Worm (Caenorhabditis elegans): ENCODE data around the gene uso-1.

Gene uso-1

DNA sequence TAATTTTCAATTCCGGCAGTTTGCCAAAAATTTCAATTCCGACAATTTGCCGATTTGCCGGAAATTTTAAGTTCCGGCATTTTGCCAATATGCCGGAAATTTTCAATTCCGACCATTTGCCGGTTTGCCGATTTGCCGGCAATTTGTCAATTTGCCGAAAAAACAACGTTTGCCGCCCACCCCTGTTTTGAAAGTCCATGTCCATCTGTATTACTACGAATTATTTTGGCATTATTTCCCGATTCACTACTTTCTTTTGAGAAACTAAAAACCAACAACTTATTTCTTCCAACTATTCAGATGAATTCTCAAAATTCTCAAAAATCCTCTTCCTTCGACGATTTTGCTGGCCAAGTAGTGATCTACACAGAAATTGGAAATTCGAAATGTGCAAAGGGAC is 37.7 kb upstream of the uso-1 start, which contains the start of gene Y45F10A.7:
TSS of gene Y45F10A.7 (plus strand) at position 301 of the 400 bp plus-strand sequence.
- TF ChIP-seq egl-27 (tag; optimal IDR thresholded peaks at IDR 0.05) (no peak), pqm-1 (tag; optimal IDR thresholded peaks at IDR 0.05) (no peak), eor-1 (tag; optimal IDR thresholded peaks at IDR 0.05) (no peak), ceh-28 (tag; optimal IDR thresholded peaks at IDR 0.05) (no peak), nhr-23 (tag; optimal IDR thresholded peaks at IDR 0.05) (no peak), lin-39 (tag; optimal IDR thresholded peaks at IDR 0.05) (no peak), elt-2 (tag; optimal IDR thresholded peaks at IDR 0.05) (no peak), pha-4 (tag; optimal IDR thresholded peaks at IDR 0.05) (no peak), tbx-2 (tag; optimal IDR thresholded peaks at IDR 0.05) (no peak)

DNA sequence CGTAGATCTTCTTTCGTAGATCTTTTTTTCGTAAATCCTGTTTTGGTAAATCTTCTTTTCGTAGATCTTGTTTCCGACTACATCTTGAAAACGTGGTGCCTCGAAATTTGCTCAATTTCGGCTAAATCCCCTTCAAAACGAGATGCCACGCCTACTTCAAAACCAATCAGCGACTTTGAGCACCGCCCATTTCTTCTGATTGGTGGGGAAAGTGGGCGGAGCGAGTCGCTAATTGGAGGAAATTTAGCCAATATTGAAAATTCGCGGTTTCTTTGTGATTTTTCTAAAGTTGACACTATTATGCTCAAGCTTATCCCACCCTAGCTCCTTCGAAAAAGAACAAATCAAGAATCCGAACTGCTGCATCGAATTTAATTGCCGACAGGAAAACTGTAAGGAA is 33.0 kb upstream of the uso-1 start:
- TF ChIP-seq eor-1 (tag; optimal IDR thresholded peaks at IDR 0.05) (no peak), elt-3 (tag; optimal IDR thresholded peaks at IDR 0.05) (no peak), nfya-1 (tag; optimal IDR thresholded peaks at IDR 0.05; ENCODE audit: insufficient read depth) (peak; percentile 89), lin-15B (tag; optimal IDR thresholded peaks at IDR 0.05) (no peak), egl-27 (tag; optimal IDR thresholded peaks at IDR 0.05) (no peak), pqm-1 (tag; optimal IDR thresholded peaks at IDR 0.05) (no peak), ceh-28 (tag; optimal IDR thresholded peaks at IDR 0.05) (no peak), nhr-12 (tag; optimal IDR thresholded peaks at IDR 0.05) (no peak)

- TF ChIP-seq skn-1 (tag; optimal IDR thresholded peaks at IDR 0.05) (no peak), mdl-1 (tag; optimal IDR thresholded peaks at IDR 0.05) (no peak), nhr-76 (tag; optimal IDR thresholded peaks at IDR 0.05) (no peak), nhr-43 (tag; optimal IDR thresholded peaks at IDR 0.05; ENCODE audit: poor library complexity, severe bottlenecking) (no peak), lin-15B (tag; optimal IDR thresholded peaks at IDR 0.05) (no peak), jun-1 (tag; optimal IDR thresholded peaks at IDR 0.05) (no peak), lin-39 (tag; optimal IDR thresholded peaks at IDR 0.05) (no peak), elt-1 (tag; optimal IDR thresholded peaks at IDR 0.05) (no peak), nhr-12 (tag; optimal IDR thresholded peaks at IDR 0.05) (no peak), ztf-11 (tag; optimal IDR thresholded peaks at IDR 0.05) (no peak), zag-1 (tag; optimal IDR thresholded peaks at IDR 0.05) (no peak), unc-62 (GFP tag; optimal IDR thresholded peaks at IDR 0.05) (no peak), eor-1 (tag; optimal IDR thresholded peaks at IDR 0.05) (no peak), pqm-1 (tag; optimal IDR thresholded peaks at IDR 0.05) (no peak), ceh-9 (tag; optimal IDR thresholded peaks at IDR 0.05) (no peak)
Observed at ce11 chrIV:13487019-13487418, 32.4 kb upstream of the uso-1 start.

DNA sequence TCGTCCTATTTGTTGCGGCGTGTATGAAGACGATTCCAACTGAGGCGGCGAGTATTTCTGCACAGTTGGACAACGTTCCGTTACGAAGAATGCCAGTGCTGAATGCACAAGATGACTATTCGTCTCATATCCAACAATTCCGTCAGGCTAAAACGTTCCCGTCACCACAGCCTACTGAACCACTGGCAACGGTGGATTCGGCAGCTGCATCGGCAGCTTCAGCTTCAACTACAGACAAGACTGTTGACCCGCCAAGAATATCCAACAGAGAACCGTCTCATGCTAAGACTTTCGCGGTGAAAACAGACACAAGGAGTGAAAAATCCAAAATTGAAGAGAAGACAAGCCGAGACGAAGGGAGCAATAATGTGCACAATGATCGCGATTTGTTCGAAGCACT is 29.0 kb upstream of the uso-1 start:
- TF ChIP-seq tbx-2 (tag; optimal IDR thresholded peaks at IDR 0.05) (no peak), hmg-11 (tag; optimal IDR thresholded peaks at IDR 0.05) (no peak), elt-2 (tag; optimal IDR thresholded peaks at IDR 0.05) (no peak), nhr-237 (tag; optimal IDR thresholded peaks at IDR 0.05) (no peak), R02D3.7 (tag; optimal IDR thresholded peaks at IDR 0.05) (no peak), aly-2 (tag; optimal IDR thresholded peaks at IDR 0.05) (no peak), pqm-1 (tag; optimal IDR thresholded peaks at IDR 0.05) (no peak), nhr-77 (tag; optimal IDR thresholded peaks at IDR 0.05) (no peak), snpc-4 (tag; optimal IDR thresholded peaks at IDR 0.05) (no peak), ceh-82 (tag; optimal IDR thresholded peaks at IDR 0.05) (no peak), fkh-10 (GFP tag; optimal IDR thresholded peaks at IDR 0.05) (no peak), mml-1 (tag; optimal IDR thresholded peaks at IDR 0.05) (no peak), nhr-25 (tag; optimal IDR thresholded peaks at IDR 0.05) (no peak), ceh-9 (tag; optimal IDR thresholded peaks at IDR 0.05) (no peak), elt-1 (tag; optimal IDR thresholded peaks at IDR 0.05) (no peak), eor-1 (tag; optimal IDR thresholded peaks at IDR 0.05) (no peak), elt-3 (tag; optimal IDR thresholded peaks at IDR 0.05) (no peak), unc-62 (GFP tag; optimal IDR thresholded peaks at IDR 0.05) (no peak)

DNA sequence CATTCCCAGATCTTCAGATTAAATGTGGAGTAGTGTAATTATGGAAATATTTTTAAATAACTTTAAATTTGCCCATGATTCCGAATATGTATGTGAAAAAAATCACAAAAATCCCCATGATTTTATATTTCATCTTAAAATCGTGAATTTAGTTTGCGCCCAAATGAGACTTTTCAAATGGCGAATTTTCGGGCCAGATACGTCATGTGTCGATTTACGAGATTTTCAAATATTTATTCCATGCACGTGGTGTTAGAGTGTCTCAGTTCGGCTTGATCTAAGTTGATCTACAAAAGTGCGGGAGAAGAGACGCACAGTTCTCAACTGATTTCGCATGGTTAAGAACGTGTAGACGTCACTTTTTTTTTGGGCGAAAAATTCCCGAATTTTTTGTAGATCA is 27.9 kb upstream of the uso-1 start, which contains the start of gene Y38H8A.1:
TSS of gene Y38H8A.1 (plus strand) at position 301 of the 400 bp plus-strand sequence.
- TF ChIP-seq ceh-9 (tag; optimal IDR thresholded peaks at IDR 0.05) (no peak), egl-5 (tag; optimal IDR thresholded peaks at IDR 0.05) (no peak), nhr-28 (tag; optimal IDR thresholded peaks at IDR 0.05) (no peak)

All from whole organism, L3 larva.